Fruit fly (Drosophila melanogaster) whole organism, embryonic: Measurements from ENCODE around the gene Rab5.

Source experiments
- CG10462 ChIP-seq: fragments of 200-800 bp; sonication (Bioruptor generic); optimal IDR thresholded peaks from 2 replicates; lab custom pipeline; 2016; ENCODE audit warnings: missing biosample characterization, missing genetic modification characterization
- CG10565 ChIP-seq: fragments of 200-800 bp; sonication (Bioruptor generic); optimal IDR thresholded peaks from 3 replicates; lab custom pipeline; 2016; ENCODE audit warnings: missing biosample characterization, mild to moderate bottlenecking, missing genetic modification characterization
- CG12071 ChIP-seq: fragments of 200-800 bp; sonication (Bioruptor generic); optimal IDR thresholded peaks from 3 replicates; lab custom pipeline; 2018; ENCODE audit warnings: missing biosample characterization, mild to moderate bottlenecking, missing genetic modification characterization
- CG12299 ChIP-seq: fragments of 200-800 bp; sonication (Bioruptor generic); optimal IDR thresholded peaks from 2 replicates; lab custom pipeline; 2018; ENCODE audit warnings: missing biosample characterization, mild to moderate bottlenecking, missing genetic modification characterization
- CG12391 ChIP-seq: fragments of 200-800 bp; sonication (Bioruptor generic); optimal IDR thresholded peaks from 3 replicates; lab custom pipeline; 2018; ENCODE audit warnings: missing biosample characterization, mild to moderate bottlenecking, missing genetic modification characterization, moderate library complexity
- CG12942 ChIP-seq: fragments of 200-800 bp; sonication (Bioruptor generic); optimal IDR thresholded peaks from 3 replicates; lab custom pipeline; 2016; ENCODE audit warnings: missing biosample characterization, missing genetic modification characterization
- CG17912 ChIP-seq: fragments of 200-800 bp; sonication (Bioruptor generic); optimal IDR thresholded peaks from 2 replicates; lab custom pipeline; 2018; ENCODE audit warnings: missing biosample characterization, mild to moderate bottlenecking, missing genetic modification characterization
- CG18262 ChIP-seq: fragments of 200-800 bp; optimal IDR thresholded peaks from 3 replicates; lab custom pipeline; 2019; ENCODE audit warnings: missing biosample characterization, mild to moderate bottlenecking, missing genetic modification characterization, moderate library complexity
- CG2116 ChIP-seq: fragments of 200-800 bp; sonication (Bioruptor generic); optimal IDR thresholded peaks from 3 replicates; lab custom pipeline; 2018; ENCODE audit warnings: missing biosample characterization, mild to moderate bottlenecking, missing genetic modification characterization
- CG33557 ChIP-seq: fragments of 200-800 bp; sonication (Bioruptor generic); optimal IDR thresholded peaks from 2 replicates; lab custom pipeline; 2019; ENCODE audit warnings: missing biosample characterization, mild to moderate bottlenecking, missing genetic modification characterization, moderate library complexity
- CG34224 ChIP-seq: fragments of 200-800 bp; sonication (Bioruptor generic); IDR thresholded peaks from 3 replicates; pipeline ENCODE4 v1.3.6; 2022; ENCODE audit warnings: missing biosample characterization, missing genetic modification characterization; ENCODE audit not compliant: partially characterized antibody
- CG3726 ChIP-seq: fragments of 200-800 bp; sonication (Bioruptor generic); IDR thresholded peaks from 3 replicates; pipeline ENCODE4, ENCODE4 v1.3.6; 2022; ENCODE audit warnings: missing biosample characterization, missing genetic modification characterization
- CG3838 ChIP-seq: fragments of 200-800 bp; sonication (Bioruptor generic); optimal IDR thresholded peaks from 3 replicates; lab custom pipeline; 2016; ENCODE audit warnings: missing biosample characterization, missing genetic modification characterization
- CG3995 ChIP-seq: fragments of 200-800 bp; sonication (Bioruptor generic); optimal IDR thresholded peaks from 3 replicates; lab custom pipeline; 2016; ENCODE audit warnings: missing biosample characterization, missing genetic modification characterization
- CG6791 ChIP-seq: fragments of 200-800 bp; sonication (Bioruptor generic); IDR thresholded peaks from 3 replicates; pipeline ENCODE4 v1.3.6; 2022; ENCODE audit warnings: missing biosample characterization, missing genetic modification characterization; ENCODE audit not compliant: partially characterized antibody
- CG7987 ChIP-seq: fragments of 200-800 bp; sonication (Bioruptor generic); optimal IDR thresholded peaks from 2 replicates; lab custom pipeline; 2018; ENCODE audit warnings: missing biosample characterization, mild to moderate bottlenecking, missing genetic modification characterization, moderate library complexity
- CG8478 ChIP-seq: fragments of >200 bp; optimal IDR thresholded peaks from 2 replicates; lab custom pipeline; 2018
- D19A ChIP-seq: fragments of 200-800 bp; optimal IDR thresholded peaks from 3 replicates; lab custom pipeline; 2019; ENCODE audit warnings: missing biosample characterization, mild to moderate bottlenecking, missing genetic modification characterization, moderate library complexity
- Dbx ChIP-seq: fragments of 200-800 bp; sonication (Bioruptor generic); IDR thresholded peaks from 3 replicates; pipeline ENCODE4 v1.3.6; 2022; ENCODE audit warnings: missing biosample characterization, missing genetic modification characterization
- Dref ChIP-seq: fragments of 200-800 bp; sonication (Bioruptor generic); IDR thresholded peaks from 2 replicates; pipeline ENCODE4 v1.3.6; 2022; ENCODE audit warnings: missing biosample characterization, missing genetic modification characterization
- HHEX ChIP-seq: fragments of 200-800 bp; sonication (Bioruptor generic); optimal IDR thresholded peaks from 3 replicates; lab custom pipeline; 2017; ENCODE audit warnings: missing biosample characterization, mild to moderate bottlenecking, missing genetic modification characterization, missing genetic modification reagents
- Nf-YB ChIP-seq: fragments of 200-800 bp; sonication (Bioruptor generic); optimal IDR thresholded peaks from 3 replicates; lab custom pipeline; 2019; ENCODE audit warnings: missing biosample characterization, mild to moderate bottlenecking, missing genetic modification characterization, moderate library complexity
- Ravus ChIP-seq: fragments of 200-800 bp; sonication (Bioruptor generic); IDR thresholded peaks from 2 replicates; pipeline ENCODE4 v1.3.6; 2022; ENCODE audit warnings: missing biosample characterization, missing genetic modification characterization
- Stat92E ChIP-seq, 3 experiments: fragments of >200 bp in 2 of 3; fragments of 200-800 bp in 1 of 3; sonication (Bioruptor generic) in 1 of 3; optimal IDR thresholded peaks; 2 replicates each; lab custom pipeline; 2017 to 2019; ENCODE audit warnings: missing biosample characterization in 3 of 3, missing genetic modification characterization in 3 of 3, mild to moderate bottlenecking in 1 of 3, moderate library complexity in 1 of 3
- TFAM ChIP-seq: fragments of 200-800 bp; sonication (Bioruptor generic); optimal IDR thresholded peaks from 2 replicates; lab custom pipeline; 2017; ENCODE audit warnings: missing biosample characterization, missing genetic modification characterization, inconsistent platforms
- Tbp ChIP-seq: fragments of >200 bp; optimal IDR thresholded peaks from 2 replicates; lab custom pipeline; 2018; ENCODE audit warnings: missing biosample characterization, missing genetic modification characterization
- Usf ChIP-seq: fragments of 200-800 bp; sonication (Bioruptor generic); optimal IDR thresholded peaks from 2 replicates; lab custom pipeline; 2017; ENCODE audit warnings: missing genotype, missing biosample characterization, missing genetic modification characterization
- Vsx1 ChIP-seq: fragments of 200-800 bp; sonication (Bioruptor generic); optimal IDR thresholded peaks from 2 replicates; lab custom pipeline; 2017; ENCODE audit warnings: missing biosample characterization, mild to moderate bottlenecking, missing genetic modification characterization, missing genetic modification reagents
- al ChIP-seq: fragments of 200-800 bp; sonication (Bioruptor generic); IDR thresholded peaks from 2 replicates; pipeline ENCODE4 v1.3.6; 2022; ENCODE audit warnings: missing biosample characterization, missing genetic modification characterization
- bcd ChIP-seq: fragments of 200-800 bp; sonication (Bioruptor generic); optimal IDR thresholded peaks from 2 replicates; lab custom pipeline; 2017; ENCODE audit warnings: missing biosample characterization, mild to moderate bottlenecking, missing genetic modification characterization
- bsh ChIP-seq, 2 experiments: fragments of 200-800 bp; sonication (Bioruptor generic); optimal IDR thresholded peaks; 2 replicates each; lab custom pipeline; 2017 to 2018; ENCODE audit warnings: mild to moderate bottlenecking in 2 of 2, missing biosample characterization in 2 of 2, missing genetic modification characterization in 2 of 2, moderate library complexity in 1 of 2
- cg ChIP-seq: fragments of 200-800 bp; sonication (Bioruptor generic); optimal IDR thresholded peaks from 3 replicates; lab custom pipeline; 2019; ENCODE audit warnings: missing biosample characterization, mild to moderate bottlenecking, missing genetic modification characterization, moderate library complexity
- dmrt99B ChIP-seq: fragments of 200-800 bp; sonication (Bioruptor generic); optimal IDR thresholded peaks from 2 replicates; lab custom pipeline; 2018; ENCODE audit warnings: missing biosample characterization, mild to moderate bottlenecking, missing genetic modification characterization, moderate library complexity
- dysf ChIP-seq: fragments of 200-800 bp; sonication (Bioruptor generic); IDR thresholded peaks from 3 replicates; pipeline ENCODE4 v1.3.6; 2022; ENCODE audit warnings: missing biosample characterization, missing genetic modification characterization
- emc ChIP-seq: fragments of 200-800 bp; sonication (Bioruptor generic); optimal IDR thresholded peaks from 2 replicates; lab custom pipeline; 2016; ENCODE audit warnings: missing biosample characterization, missing genetic modification characterization
- ems ChIP-seq: fragments of 200-800 bp; sonication (Bioruptor generic); optimal IDR thresholded peaks from 3 replicates; lab custom pipeline; 2016; ENCODE audit warnings: missing biosample characterization, missing genetic modification characterization
- gsb-n ChIP-seq: fragments of 200-800 bp; sonication (Bioruptor generic); optimal IDR thresholded peaks from 3 replicates; lab custom pipeline; 2018; ENCODE audit warnings: missing biosample characterization, mild to moderate bottlenecking, missing genetic modification characterization
- mam ChIP-seq: fragments of 200-800 bp; sonication (Bioruptor generic); optimal IDR thresholded peaks from 3 replicates; lab custom pipeline; 2016; ENCODE audit warnings: missing biosample characterization, missing genetic modification characterization
- nau ChIP-seq: fragments of 200-800 bp; sonication (Bioruptor generic); optimal IDR thresholded peaks from 3 replicates; lab custom pipeline; 2017; ENCODE audit warnings: missing biosample characterization, mild to moderate bottlenecking, missing genetic modification characterization, missing genetic modification reagents
- org-1 ChIP-seq: fragments of 200-800 bp; sonication (Bioruptor generic); optimal IDR thresholded peaks from 2 replicates; lab custom pipeline; 2017; ENCODE audit warnings: missing biosample characterization, missing genetic modification characterization
- pros ChIP-seq: fragments of 200-800 bp; sonication (Bioruptor generic); optimal IDR thresholded peaks from 3 replicates; lab custom pipeline; 2019; ENCODE audit warnings: missing biosample characterization, mild to moderate bottlenecking, missing genetic modification characterization, moderate library complexity
- row ChIP-seq: fragments of 200-800 bp; sonication (Bioruptor generic); IDR thresholded peaks from 3 replicates; pipeline ENCODE4 v1.3.6; 2022; ENCODE audit warnings: missing biosample characterization, missing genetic modification characterization
- schlank ChIP-seq: fragments of 200-800 bp; sonication (Bioruptor generic); optimal IDR thresholded peaks from 2 replicates; lab custom pipeline; 2018; ENCODE audit warnings: missing biosample characterization, mild to moderate bottlenecking, missing genetic modification characterization
- sd ChIP-seq: fragments of 200-800 bp; sonication (Bioruptor generic); optimal IDR thresholded peaks from 3 replicates; lab custom pipeline; 2018; ENCODE audit warnings: missing biosample characterization, mild to moderate bottlenecking, missing genetic modification characterization, moderate library complexity
- sens ChIP-seq: fragments of 200-800 bp; sonication (Bioruptor generic); peaks from one replicate; lab custom pipeline; 2016; ENCODE audit warnings: missing biosample characterization, missing genetic modification characterization
- slp2 ChIP-seq: fragments of 200-800 bp; sonication (Bioruptor generic); optimal IDR thresholded peaks from 2 replicates; lab custom pipeline; 2016; ENCODE audit warnings: missing biosample characterization, missing genetic modification characterization
- tgo ChIP-seq: fragments of 200-800 bp; sonication (Bioruptor generic); IDR thresholded peaks from 3 replicates; pipeline ENCODE4 v1.3.6; 2022; ENCODE audit warnings: missing biosample characterization, missing genetic modification characterization
- tin ChIP-seq: fragments of 200-800 bp; sonication (Bioruptor generic); optimal IDR thresholded peaks from 3 replicates; lab custom pipeline; 2016; ENCODE audit warnings: missing biosample characterization, missing genetic modification characterization
- tna ChIP-seq: fragments of 200-800 bp; sonication (Bioruptor generic); IDR thresholded peaks from 2 replicates; pipeline ENCODE4 v1.3.6; 2022; ENCODE audit warnings: missing biosample characterization, missing genetic modification characterization; ENCODE audit not compliant: partially characterized antibody

Rab5 gene

DNA sequence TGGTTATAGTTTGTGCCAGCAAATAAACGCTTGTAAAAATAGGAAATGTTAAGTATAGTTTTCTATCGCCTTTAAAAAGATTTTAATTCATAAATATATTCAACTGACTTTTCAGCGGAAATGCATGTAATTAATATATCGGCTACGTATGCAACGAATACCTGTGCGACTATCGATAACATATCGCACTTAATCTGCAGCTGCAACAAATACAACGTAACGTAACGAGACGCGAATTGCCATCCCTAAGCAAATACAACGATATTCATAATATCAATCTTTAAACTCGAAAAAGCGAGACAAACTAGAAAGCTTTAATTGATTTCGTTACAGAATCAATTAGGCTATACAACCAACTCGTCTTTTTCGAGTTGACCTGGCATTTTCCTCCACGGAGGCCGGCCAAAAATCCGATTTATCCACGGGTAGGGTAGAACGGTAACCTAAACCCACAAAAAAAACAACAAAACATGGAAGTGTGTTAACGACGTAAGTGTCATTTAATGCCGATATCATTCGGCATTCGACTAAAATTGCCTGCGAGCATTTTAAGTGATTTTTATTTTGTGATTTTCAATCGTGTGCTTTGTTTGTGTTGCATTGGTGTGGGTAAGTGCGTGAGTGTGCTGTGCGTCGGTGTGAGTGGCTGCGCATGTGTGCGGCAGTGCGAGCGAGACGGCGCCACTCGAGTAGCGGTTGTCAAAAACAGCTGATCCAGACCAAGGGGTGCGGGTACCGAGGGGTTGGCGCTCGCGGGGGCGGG is 10.8 kb upstream of the Rab5 start, which contains the start of gene Atxn7 (continued):
- TF ChIP-seq ems (GFP tag; lab: Kevin White, UChicago) (peak; percentile 46), CG12391 (tag; lab: Kevin White, UChicago) (peak; percentile 76), sd (tag; lab: Kevin White, UChicago) (peak; percentile 40), CG3838 (GFP tag; lab: Kevin White, UChicago) (peak; percentile 82), CG7987 (peak; percentile 89), slp2 (GFP tag; lab: Kevin White, UChicago) (peak; percentile 55), Tbp (no peak), Vsx1 (GFP tag; lab: Kevin White, UChicago) (peak; percentile 81), TFAM (GFP tag; lab: Kevin White, UChicago) (no peak), sens (GFP tag; lab: Kevin White, UChicago) (peak; percentile 93), Dref (GFP tag; lab: Robert Waterston, UW) (peak; percentile 87), gsb-n (tag; lab: Kevin White, UChicago) (peak; percentile 74), Stat92E (GFP tag; optimal IDR thresholded peaks at IDR 0.05; lab: Kevin White, UChicago) (no peak), mam (GFP tag; lab: Kevin White, UChicago) (peak; percentile 15), dysf (GFP tag; lab: Robert Waterston, UW) (peak; percentile 46; the same call in 2 of the 3 replicates), CG18262 (tag; lab: Kevin White, UChicago) (peak; percentile 58), CG3726 (GFP tag; lab: Robert Waterston, UW) (no peak), CG3995 (peak; percentile 92), tna (GFP tag; lab: Robert Waterston, UW) (peak; percentile 73; the same call in 1 of the 2 replicates), Ravus (GFP tag; lab: Robert Waterston, UW) (no peak), Nf-YB (GFP tag; lab: Kevin White, UChicago) (peak; percentile 42), al (GFP tag; lab: Robert Waterston, UW) (peak; percentile 44; the same call in 1 of the 2 replicates), CG12942 (GFP tag; lab: Kevin White, UChicago) (peak; percentile 17), CG12299 (tag; lab: Kevin White, UChicago) (peak; percentile 61), cg (GFP tag; lab: Kevin White, UChicago) (peak; percentile 99), CG10565 (no peak), CG2116 (GFP tag; lab: Kevin White, UChicago) (peak; percentile 93), row (peak; percentile 62), pros (no peak), CG17912 (peak; percentile 89), HHEX (GFP tag; lab: Kevin White, UChicago) (peak; percentile 38), Usf (GFP tag; lab: Kevin White, UChicago) (peak; percentile 20), bcd (GFP tag; lab: Kevin White, UChicago) (peak; percentile 80), CG8478 (lab: Kevin White, UChicago) (peak; percentile 89), CG6791 (GFP tag; lab: Robert Waterston, UW) (peak; percentile 96), tgo (peak; percentile 28; the same call in 1 of the 3 replicates), CG33557 (peak; percentile 63), D19A (tag; lab: Kevin White, UChicago) (peak; percentile 46), CG34224 (peak; percentile 97), emc (GFP tag; lab: Kevin White, UChicago) (no peak), dmrt99B (tag; lab: Kevin White, UChicago) (peak; percentile 56), org-1 (GFP tag; lab: Kevin White, UChicago) (peak; percentile 8), Dbx (peak; percentile 56; the same call in 2 of the 3 replicates), schlank (tag; lab: Kevin White, UChicago) (peak; percentile 65), nau (peak; percentile 48), CG10462 (GFP tag; lab: Kevin White, UChicago) (peak; percentile 57), CG12071 (GFP tag; lab: Kevin White, UChicago) (peak; percentile 62), tin (GFP tag; lab: Kevin White, UChicago) (peak; percentile 44), bsh (GFP tag; optimal IDR thresholded peaks at IDR 0.05; lab: Kevin White, UChicago) (peak; percentile 1 to 74)
